Worm (Caenorhabditis elegans) whole organism, L4/young adult: ENCODE data around the gene F23F12.13.

ENCODE experiments used
- W03F9.2 ChIP-seq: fragments of 150-350 bp; optimal IDR thresholded peaks from 2 replicates; lab custom pipeline; 2014; ENCODE audit warnings: missing biosample characterization, missing genetic modification characterization
- him-1 ChIP-seq: sonication (generic microtip); optimal IDR thresholded peaks from 2 replicates; lab custom pipeline; 2016; ENCODE audit warnings: missing genotype, missing genetic modification reagents, missing genetic modification characterization, missing compliant biosample characterization

DNA sequence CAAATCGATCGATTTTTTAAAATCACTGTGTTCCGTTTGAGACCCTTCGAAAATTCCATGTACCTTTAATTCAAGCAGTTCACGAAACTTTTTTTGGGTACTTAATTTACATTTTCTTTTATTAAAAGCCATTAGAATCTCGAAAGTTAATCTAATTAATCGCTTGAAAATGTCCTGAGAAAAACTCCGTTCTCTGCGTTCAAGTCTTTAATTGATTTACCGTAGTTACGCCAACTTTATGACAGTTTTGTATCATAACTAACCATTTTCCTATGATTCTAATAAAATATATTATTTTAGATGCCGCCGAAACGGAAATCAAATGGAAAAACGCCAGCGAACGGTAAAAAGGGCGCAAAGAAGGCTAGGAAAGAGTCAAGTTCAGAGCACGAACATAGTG lies 41.3 kb upstream of the F23F12.13 start, which contains the start of gene jhdm-1:
- no peak for TF ChIP-seq W03F9.2
- TF ChIP-seq him-1 (tag; lab: Kevin White, UChicago) = no peak
